Worm (Caenorhabditis elegans) whole organism, L1 larva: ENCODE data around the gene dpf-6.

ENCODE experiments used
- aly-2 ChIP-seq: fragments of 150-350 bp; optimal IDR thresholded peaks from 2 replicates; lab custom pipeline; 2014; ENCODE audit warnings: missing biosample characterization, missing genetic modification characterization
- ama-1 ChIP-seq: fragments of 150-350 bp; optimal IDR thresholded peaks from 2 replicates; lab custom pipeline; 2014
- egl-27 ChIP-seq, 2 experiments: fragments of 150-350 bp in 1 of 2; sonication (generic microtip); optimal IDR thresholded peaks; 3 replicates each; lab custom pipeline; 2017 to 2018; ENCODE audit warnings: missing biosample characterization in 2 of 2, missing genetic modification characterization in 2 of 2, missing genetic modification reagents in 2 of 2
- nhr-28 ChIP-seq: fragments of 150-350 bp; optimal IDR thresholded peaks from 2 replicates; lab custom pipeline; 2014; ENCODE audit warnings: missing biosample characterization, missing genetic modification characterization
- nhr-76 ChIP-seq: sonication (generic microtip); optimal IDR thresholded peaks from 2 replicates; lab custom pipeline; 2017; ENCODE audit warnings: missing biosample characterization, missing genetic modification characterization
- unc-62 ChIP-seq: fragments of 150-350 bp; optimal IDR thresholded peaks from 2 replicates; lab custom pipeline; 2014; ENCODE audit warnings: missing biosample characterization, missing genetic modification reagents, missing genetic modification characterization

DNA sequence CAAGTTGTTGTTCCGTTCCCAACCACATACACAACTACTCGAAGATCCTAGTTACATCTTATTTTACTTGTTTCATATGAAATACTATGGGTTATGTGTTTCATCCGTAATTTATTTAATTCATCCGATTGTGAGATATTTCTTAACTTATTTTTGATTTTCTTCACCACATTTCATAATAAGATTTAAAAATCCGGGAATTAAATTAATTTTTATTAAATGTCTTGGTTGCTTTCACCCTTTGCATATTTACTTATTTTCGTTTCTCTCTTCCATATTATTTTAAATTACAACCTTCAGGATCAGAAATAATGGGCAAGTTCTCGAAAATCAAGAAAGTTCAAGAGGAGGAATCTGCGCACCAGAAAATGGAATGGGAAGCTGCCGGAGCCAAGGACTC lies 7.7 kb downstream of the dpf-6 start, which contains the start of gene K12H4.3:
- TF ChIP-seq aly-2 (tag; lab: Kevin White, UChicago) (no peak), unc-62 (GFP tag; lab: Kevin White, UChicago) (no peak), egl-27 (tag; optimal IDR thresholded peaks at IDR 0.05; lab: Kevin White, UChicago) (no peak), nhr-76 (no peak), nhr-28 (tag; lab: Kevin White, UChicago) (no peak), ama-1 (lab: Kevin White, UChicago) (no peak)
